Worm (Caenorhabditis elegans) whole organism, L3 larva: Measurements from ENCODE around the gene nhr-4.

Source experiments
- R02D3.7 ChIP-seq: fragments of 150-350 bp; optimal IDR thresholded peaks from 2 replicates; lab custom pipeline; 2014; ENCODE audit warnings: missing biosample characterization, missing genetic modification characterization
- ZK546.5 ChIP-seq: sonication (generic microtip); optimal IDR thresholded peaks from 2 replicates; lab custom pipeline; 2017; ENCODE audit warnings: missing biosample characterization, missing genetic modification characterization
- ama-1 ChIP-seq: fragments of 150-350 bp; optimal IDR thresholded peaks from 2 replicates; lab custom pipeline; 2018
- ceh-16 ChIP-seq: sonication (generic microtip); optimal IDR thresholded peaks from 2 replicates; lab custom pipeline; 2017; ENCODE audit warnings: missing biosample characterization, missing genetic modification characterization
- ceh-28 ChIP-seq: fragments of 150-350 bp; optimal IDR thresholded peaks from 2 replicates; lab custom pipeline; 2014; ENCODE audit warnings: missing biosample characterization, missing genetic modification reagents, missing genetic modification characterization
- ceh-82 ChIP-seq: fragments of 150-350 bp; optimal IDR thresholded peaks from 2 replicates; lab custom pipeline; 2014; ENCODE audit warnings: missing biosample characterization, missing genetic modification characterization
- daf-12 ChIP-seq: fragments of 150-350 bp; optimal IDR thresholded peaks from 2 replicates; lab custom pipeline; 2014; ENCODE audit warnings: missing biosample characterization, missing genetic modification reagents, missing genetic modification characterization
- egl-27 ChIP-seq: sonication (generic microtip); optimal IDR thresholded peaks from 4 replicates; lab custom pipeline; 2017; ENCODE audit warnings: missing biosample characterization, missing genetic modification reagents, missing genetic modification characterization
- egl-5 ChIP-seq: fragments of 150-350 bp; optimal IDR thresholded peaks from 2 replicates; lab custom pipeline; 2017; ENCODE audit warnings: missing biosample characterization, missing genetic modification reagents, missing genetic modification characterization, inconsistent platforms
- elt-1 ChIP-seq: fragments of 150-350 bp; optimal IDR thresholded peaks from 2 replicates; lab custom pipeline; 2014; ENCODE audit warnings: missing biosample characterization, missing genetic modification characterization
- elt-3 ChIP-seq, 3 experiments: fragments of 150-350 bp in 1 of 3; sonication (generic microtip) in 2 of 3; optimal IDR thresholded peaks; 2 replicates in 2 of 3; 4 replicates in 1 of 3; lab custom pipeline; 2014 to 2017; ENCODE audit warnings: missing biosample characterization in 3 of 3, missing genetic modification characterization in 3 of 3
- eor-1 ChIP-seq, 2 experiments: fragments of 150-350 bp; optimal IDR thresholded peaks; 2 replicates each; lab custom pipeline; 2014 to 2018; ENCODE audit warnings: missing biosample characterization in 2 of 2, missing genetic modification characterization in 2 of 2
- fkh-10 ChIP-seq: sonication (generic microtip); optimal IDR thresholded peaks from 2 replicates; lab custom pipeline; 2017; ENCODE audit warnings: missing biosample characterization, missing genetic modification reagents, missing genetic modification characterization
- fkh-2 ChIP-seq: fragments of 150-350 bp; optimal IDR thresholded peaks from 2 replicates; lab custom pipeline; 2014; ENCODE audit warnings: missing biosample characterization, missing genetic modification reagents, missing genetic modification characterization
- jun-1 ChIP-seq: fragments of 150-350 bp; optimal IDR thresholded peaks from 2 replicates; lab custom pipeline; 2014; ENCODE audit warnings: missing biosample characterization, missing genetic modification reagents, missing genetic modification characterization
- lin-15B ChIP-seq: fragments of 150-350 bp; optimal IDR thresholded peaks from 2 replicates; lab custom pipeline; 2014; ENCODE audit warnings: missing biosample characterization, missing genetic modification characterization
- lin-39 ChIP-seq: fragments of 150-350 bp; optimal IDR thresholded peaks from 2 replicates; lab custom pipeline; 2018; ENCODE audit warnings: missing biosample characterization, missing genetic modification reagents, missing genetic modification characterization
- lsy-12 ChIP-seq: sonication (generic microtip); optimal IDR thresholded peaks from 2 replicates; lab custom pipeline; 2016; ENCODE audit warnings: mild to moderate bottlenecking, missing genetic modification characterization, missing compliant biosample characterization
- nfya-1 ChIP-seq: sonication (generic microtip); optimal IDR thresholded peaks from 2 replicates; lab custom pipeline; 2017; ENCODE audit warnings: missing genetic modification characterization, mild to moderate bottlenecking, missing compliant biosample characterization, antibody characterized with exemption, moderate library complexity; ENCODE audit not compliant: insufficient read depth
- nhr-11 ChIP-seq: fragments of 150-350 bp; optimal IDR thresholded peaks from 2 replicates; lab custom pipeline; 2014; ENCODE audit warnings: missing biosample characterization, missing genetic modification characterization
- nhr-12 ChIP-seq: fragments of 150-350 bp; optimal IDR thresholded peaks from 2 replicates; lab custom pipeline; 2014; ENCODE audit warnings: missing biosample characterization, missing genetic modification characterization
- nhr-23 ChIP-seq: fragments of 150-350 bp; optimal IDR thresholded peaks from 2 replicates; lab custom pipeline; 2014; ENCODE audit warnings: missing biosample characterization, missing genetic modification reagents, missing genetic modification characterization
- nhr-25 ChIP-seq: sonication (generic microtip); optimal IDR thresholded peaks from 2 replicates; lab custom pipeline; 2017; ENCODE audit warnings: missing biosample characterization, missing genetic modification characterization
- nhr-43 ChIP-seq: sonication (generic microtip); optimal IDR thresholded peaks from 2 replicates; lab custom pipeline; 2016; ENCODE audit warnings: mild to moderate bottlenecking, missing genetic modification characterization, missing compliant biosample characterization; ENCODE audit not compliant: poor library complexity, severe bottlenecking
- nhr-67 ChIP-seq: fragments of 150-350 bp; optimal IDR thresholded peaks from 2 replicates; lab custom pipeline; 2014; ENCODE audit warnings: missing biosample characterization, missing genetic modification characterization
- nhr-77 ChIP-seq: fragments of 150-350 bp; optimal IDR thresholded peaks from 2 replicates; lab custom pipeline; 2014; ENCODE audit warnings: missing biosample characterization, missing genetic modification characterization
- pha-4 ChIP-seq: fragments of 150-350 bp; optimal IDR thresholded peaks from 2 replicates; lab custom pipeline; 2014; ENCODE audit warnings: missing biosample characterization, missing genetic modification reagents, missing genetic modification characterization
- pqm-1 ChIP-seq: fragments of 150-350 bp; optimal IDR thresholded peaks from 2 replicates; lab custom pipeline; 2017; ENCODE audit warnings: missing biosample characterization, missing genetic modification characterization, inconsistent platforms
- sea-2 ChIP-seq: fragments of 150-350 bp; sonication (generic microtip); optimal IDR thresholded peaks from 4 replicates; lab custom pipeline; 2014; ENCODE audit warnings: missing biosample characterization, missing genetic modification reagents, missing genetic modification characterization
- skn-1 ChIP-seq: fragments of 150-350 bp; optimal IDR thresholded peaks from 2 replicates; lab custom pipeline; 2014; ENCODE audit warnings: missing biosample characterization, missing genetic modification characterization
- ztf-11 ChIP-seq: fragments of 150-350 bp; optimal IDR thresholded peaks from 2 replicates; lab custom pipeline; 2014; ENCODE audit warnings: missing biosample characterization, missing genetic modification characterization
- ztf-4 ChIP-seq: fragments of 150-350 bp; optimal IDR thresholded peaks from 2 replicates; lab custom pipeline; 2014; ENCODE audit warnings: missing biosample characterization, missing genetic modification characterization

nhr-4 gene

DNA sequence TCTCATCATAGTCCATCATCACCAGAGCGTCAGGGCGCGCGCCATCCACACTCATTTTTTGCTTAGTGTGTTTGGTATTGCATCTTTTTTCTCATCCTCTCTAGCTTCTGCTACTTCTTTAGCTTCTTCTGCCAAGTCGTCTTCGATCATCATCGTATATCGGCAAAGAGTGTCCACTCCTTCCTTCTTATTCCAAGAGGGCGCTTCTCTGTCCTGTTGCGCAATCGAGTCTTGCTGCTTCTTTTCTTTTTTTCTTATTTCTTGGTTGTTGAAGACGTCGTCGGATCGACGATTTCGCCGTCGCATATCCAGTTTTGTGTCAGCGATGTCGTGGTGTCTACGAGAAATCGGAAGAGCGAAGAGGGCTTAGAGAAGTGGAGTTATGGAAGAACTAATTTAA lies 33.9 kb downstream of the nhr-4 start (continued):
- TF ChIP-seq nhr-12 (tag; lab: Kevin White, UChicago) (no peak), daf-12 (tag; lab: Kevin White, UChicago) (no peak), nfya-1 (tag; lab: Kevin White, UChicago) (no peak), nhr-23 (tag; lab: Kevin White, UChicago) (peak; percentile 10)

DNA sequence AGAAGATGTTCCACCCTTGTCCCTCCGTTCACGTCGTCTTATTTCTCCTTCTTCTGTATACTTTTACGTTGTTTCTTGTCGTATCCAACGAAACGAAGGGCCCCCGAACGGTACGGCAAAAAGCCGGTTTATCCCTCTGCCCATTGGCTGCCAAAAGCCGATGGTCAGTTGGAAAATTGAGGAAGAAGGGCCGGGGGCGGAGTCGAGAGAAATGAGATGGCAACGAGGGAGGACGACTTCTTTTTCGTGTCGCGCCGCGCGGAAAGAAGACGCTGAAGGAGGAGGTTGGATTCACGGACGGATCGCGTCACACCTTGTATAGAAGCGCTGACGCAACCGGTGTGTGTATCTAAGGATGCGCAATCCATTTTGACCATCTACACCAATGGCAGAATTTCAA lies 36.0 kb downstream of the nhr-4 start:
- TF ChIP-seq nfya-1 (tag; lab: Kevin White, UChicago): peak; percentile 81
- no peak for TF ChIP-seq lsy-12 (tag; lab: Kevin White, UChicago)
- TF ChIP-seq egl-27 (tag; lab: Kevin White, UChicago): no peak
- TF ChIP-seq ZK546.5 (tag; lab: Kevin White, UChicago): no peak
- TF ChIP-seq nhr-11 (tag; lab: Kevin White, UChicago): no peak
- TF ChIP-seq nhr-25: peak; percentile 55
- no peak for TF ChIP-seq elt-1 (tag; lab: Kevin White, UChicago)
- no peak for TF ChIP-seq nhr-67
- TF ChIP-seq lin-39 (tag; lab: Kevin White, UChicago): no peak
- TF ChIP-seq, all 47 proteins: peak for 2

DNA sequence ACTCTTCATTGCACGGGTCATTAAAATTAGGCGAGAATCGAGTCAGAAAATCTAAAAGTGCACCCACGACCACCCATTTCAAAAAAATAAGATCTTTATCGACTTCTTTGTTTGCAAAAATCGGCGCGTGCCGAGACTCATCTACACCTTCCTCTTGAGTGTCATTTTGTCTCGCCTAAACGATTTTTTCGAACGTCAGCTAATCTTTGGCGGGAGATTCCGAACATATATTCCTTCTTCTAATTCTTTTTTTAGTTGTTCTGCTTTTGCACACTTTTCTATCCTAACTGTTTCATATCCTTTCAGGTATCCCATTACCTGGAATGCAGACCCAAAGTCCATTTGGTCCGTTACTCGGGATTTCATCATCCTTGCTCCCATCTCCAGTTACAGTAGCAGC lies 37.1 kb downstream of the nhr-4 start, which contains the start of gene bed-3:
Gene bed-3 (plus strand): TSS at position 301 of the 400 bp plus-strand sequence.
- TF ChIP-seq eor-1 (tag; optimal IDR thresholded peaks at IDR 0.05; lab: Kevin White, UChicago): no peak
- no peak for TF ChIP-seq pha-4 (tag; lab: Kevin White, UChicago)
- no peak for TF ChIP-seq nhr-23 (tag; lab: Kevin White, UChicago)
- TF ChIP-seq, all 47 proteins: peak for 0

DNA sequence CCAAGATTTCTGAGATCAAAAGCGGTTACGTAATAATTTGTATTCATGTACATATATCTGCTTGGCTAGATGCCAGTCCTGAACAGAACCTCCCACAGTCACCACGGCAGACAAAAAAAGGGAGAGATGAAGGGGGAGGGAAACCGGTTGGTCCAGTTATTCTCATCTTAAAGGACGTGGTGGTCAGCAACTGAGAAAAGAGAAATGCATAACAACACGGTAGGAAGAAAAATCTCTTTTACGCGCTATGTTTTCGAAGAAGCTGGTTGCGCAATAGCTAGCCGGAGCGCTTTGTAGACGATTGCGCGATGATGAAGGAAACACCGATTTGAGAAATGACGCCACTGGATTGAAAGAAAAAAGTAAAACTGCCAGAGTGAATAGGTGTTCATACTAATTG lies 38.9 kb downstream of the nhr-4 start:
- TF ChIP-seq nhr-43 (tag; lab: Kevin White, UChicago) (peak; percentile 65), fkh-2 (no peak), nfya-1 (tag; lab: Kevin White, UChicago) (peak; percentile 4), nhr-25 (peak; percentile 60), nhr-23 (tag; lab: Kevin White, UChicago) (peak; percentile 28)

DNA sequence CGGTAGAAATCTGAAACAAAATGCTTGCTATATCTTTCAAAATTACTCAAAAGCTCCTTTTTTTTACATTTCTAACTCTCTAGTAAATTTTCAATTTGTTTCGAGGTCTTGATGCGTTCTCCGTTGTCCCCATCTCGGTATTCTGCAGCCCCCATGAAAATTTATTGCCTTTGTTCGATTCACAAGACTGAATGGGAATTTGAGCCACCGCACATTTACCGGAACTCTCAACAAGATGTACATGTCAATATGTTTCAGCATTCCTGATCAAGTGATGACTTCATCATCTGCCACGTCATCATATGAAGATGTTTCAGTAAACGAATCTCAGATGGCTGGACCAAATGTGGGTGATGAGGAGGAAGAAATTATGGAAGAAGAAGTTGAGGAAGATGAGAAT lies 41.3 kb downstream of the nhr-4 start:
- TF ChIP-seq ceh-82 (tag; lab: Kevin White, UChicago) (no peak), fkh-2 (no peak), lin-15B (tag; lab: Kevin White, UChicago) (no peak), ztf-4 (no peak), sea-2 (GFP tag; lab: Kevin White, UChicago) (no peak), jun-1 (no peak), pqm-1 (tag; lab: Kevin White, UChicago) (no peak), nfya-1 (tag; lab: Kevin White, UChicago) (no peak), ztf-11 (no peak), skn-1 (tag; lab: Kevin White, UChicago) (no peak), egl-5 (tag; lab: Kevin White, UChicago) (no peak), elt-3 (tag; optimal IDR thresholded peaks at IDR 0.05; lab: Kevin White, UChicago) (no peak), ceh-28 (tag; lab: Kevin White, UChicago) (no peak)
- TF ChIP-seq, all 47 proteins: peak for 0

DNA sequence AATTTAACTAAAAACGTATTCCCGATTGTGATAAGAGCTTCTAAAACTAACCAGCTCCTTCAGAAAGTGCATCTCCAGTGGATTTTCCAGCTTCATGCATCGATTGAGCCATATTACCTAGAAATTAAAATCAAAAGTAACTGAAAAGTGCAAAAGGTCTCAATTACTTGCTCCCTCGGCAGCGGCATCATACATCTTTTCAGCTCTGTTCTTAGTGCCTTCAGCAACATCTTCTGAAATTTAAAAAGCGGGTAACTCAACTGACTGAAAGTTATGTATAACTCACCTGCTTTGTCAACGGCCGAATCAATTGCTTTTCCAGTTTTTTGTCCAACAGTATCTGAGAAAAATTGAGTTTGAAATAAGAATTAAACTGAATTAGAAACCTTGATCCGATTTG lies 45.3 kb downstream of the nhr-4 start:
- TF ChIP-seq sea-2 (GFP tag; lab: Kevin White, UChicago) (no peak), R02D3.7 (tag; lab: Kevin White, UChicago) (no peak), ceh-82 (tag; lab: Kevin White, UChicago) (no peak), ztf-4 (no peak), lsy-12 (tag; lab: Kevin White, UChicago) (no peak), nhr-23 (tag; lab: Kevin White, UChicago) (no peak), skn-1 (tag; lab: Kevin White, UChicago) (no peak), nhr-67 (no peak), ama-1 (lab: Kevin White, UChicago) (no peak), ztf-11 (no peak), fkh-10 (GFP tag; lab: Kevin White, UChicago) (no peak), nhr-77 (tag; lab: Kevin White, UChicago) (no peak), ceh-16 (tag; lab: Kevin White, UChicago) (no peak), ZK546.5 (tag; lab: Kevin White, UChicago) (no peak), lin-39 (tag; lab: Kevin White, UChicago) (no peak)
